Worm (Caenorhabditis elegans): ENCODE measurements around the gene del-6.

DNA sequence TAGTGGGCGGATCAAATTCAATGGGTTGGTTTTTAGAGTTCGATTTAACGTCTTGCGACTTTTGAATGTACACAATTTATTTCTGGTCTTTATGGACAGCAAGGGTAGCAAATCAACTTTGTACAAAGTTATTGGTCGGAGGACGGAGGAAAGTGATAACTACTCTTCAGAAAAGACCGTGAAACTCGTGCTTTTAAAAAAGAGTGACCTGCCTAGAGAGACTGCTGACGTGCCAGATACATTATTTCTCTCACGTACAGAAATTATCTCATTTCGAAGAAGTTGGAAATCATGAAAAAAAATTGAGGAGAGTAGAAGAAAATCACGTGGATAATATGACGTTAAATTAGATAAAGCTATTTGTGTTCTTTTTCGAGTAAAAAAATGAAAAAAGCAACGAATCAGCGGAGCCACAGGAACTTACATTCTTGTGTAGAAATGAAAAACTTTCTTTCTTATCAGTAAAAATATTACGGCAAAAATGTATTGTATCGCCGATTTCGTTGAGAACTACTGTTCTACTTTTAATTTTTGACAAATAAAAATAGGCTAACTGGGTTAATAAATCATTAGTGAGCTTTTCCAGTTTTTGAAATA, 36.5 kb upstream of the del-6 start, which contains the start of gene ppm-1.A:
- TF ChIP-seq snu-23 (GFP tag; optimal IDR thresholded peaks at IDR 0.05) = peak; percentile 45
- no peak for TF ChIP-seq swsn-7 (tag; optimal IDR thresholded peaks at IDR 0.05)
- no peak for TF ChIP-seq pqm-1 (tag; optimal IDR thresholded peaks at IDR 0.05)
- TF ChIP-seq lin-39 (tag; optimal IDR thresholded peaks at IDR 0.05) = no peak
- no peak for TF ChIP-seq sptf-1 (tag; optimal IDR thresholded peaks at IDR 0.05)
- TF ChIP-seq mdl-1 (tag; optimal IDR thresholded peaks at IDR 0.05) = peak in 1 of 2 experiments; percentile 22
- TF ChIP-seq nhr-28 (tag; optimal IDR thresholded peaks at IDR 0.05) = no peak

Measured in whole organism, L1 larva.